Worm (Caenorhabditis elegans): ENCODE data around the gene vab-1.

Gene vab-1

ce11 chrII:4603035-4603434 lies 31.2 kb downstream of the vab-1 start, which contains the start of gene F35D11.4:
Gene F35D11.4, plus strand, starts transcription at chrII:4603427.
- TF ChIP-seq ZK337.2 (GFP tag; IDR thresholded peaks at IDR 0.05): peak; percentile 95
- TF ChIP-seq tag-97 (GFP tag; IDR thresholded peaks at IDR 0.05): 0 out of 2 replicates have a peak, but pooled peaks have one; percentile 55
- TF ChIP-seq ceh-20 (GFP tag; IDR thresholded peaks at IDR 0.05): peak; percentile 56; the same call in 1 of the 2 replicates
- peak; percentile 20; the same call in 1 of the 2 replicates for TF ChIP-seq pha-4 (GFP tag; IDR thresholded peaks at IDR 0.05)
- TF ChIP-seq pha-4 (tag; optimal IDR thresholded peaks at IDR 0.05): no peak
- TF ChIP-seq tra-1 (GFP tag; IDR thresholded peaks at IDR 0.05): 0 out of 2 replicates have a peak, but pooled peaks have one; percentile 35
- TF ChIP-seq nhr-77 (tag; optimal IDR thresholded peaks at IDR 0.05): peak; percentile 53
- TF ChIP-seq saeg-2 (GFP tag; IDR thresholded peaks at IDR 0.05): no peak
- no peak for TF ChIP-seq unc-39 (tag; optimal IDR thresholded peaks at IDR 0.05)
- TF ChIP-seq zfp-2 (tag; optimal IDR thresholded peaks at IDR 0.05): no peak
- peak; percentile 76 for TF ChIP-seq duxl-1 (tag; optimal IDR thresholded peaks at IDR 0.05; ENCODE audit: poor library complexity)
- TF ChIP-seq ceh-44 (GFP tag; IDR thresholded peaks at IDR 0.05): peak; percentile 33; the same call in 1 of the 2 replicates
- TF ChIP-seq unc-130 (GFP tag; optimal IDR thresholded peaks at IDR 0.05): peak; percentile 89
- peak; percentile 77 for TF ChIP-seq dmd-9 (GFP tag; IDR thresholded peaks at IDR 0.05)
- TF ChIP-seq rbr-2 (tag; optimal IDR thresholded peaks at IDR 0.05): peak; percentile 60
- peak; percentile 94 for TF ChIP-seq dpl-1 (GFP tag; optimal IDR thresholded peaks at IDR 0.05)
- TF ChIP-seq aha-1 (tag): peak; percentile 99
- TF ChIP-seq D1046.2 (GFP tag; IDR thresholded peaks at IDR 0.05): no peak
- peak; percentile 15 for TF ChIP-seq nhr-11 (tag; optimal IDR thresholded peaks at IDR 0.05)
- TF ChIP-seq Y48G9A.11 (GFP tag; IDR thresholded peaks at IDR 0.05): peak; percentile 69
- TF ChIP-seq lin-29 (GFP tag; IDR thresholded peaks at IDR 0.05): no peak
- TF ChIP-seq mes-2 (tag; optimal IDR thresholded peaks at IDR 0.05; ENCODE audit: poor library complexity, severe bottlenecking): peak; percentile 99
- peak in 1 of 2 experiments; percentile 89 for TF ChIP-seq hif-1 (tag; optimal IDR thresholded peaks at IDR 0.05)
- no peak for TF ChIP-seq dmd-8 (GFP tag; IDR thresholded peaks at IDR 0.05)
- TF ChIP-seq lsy-2 (tag; optimal IDR thresholded peaks at IDR 0.05): peak in 1 of 2 experiments; percentile 89
- TF ChIP-seq daf-16 (GFP tag; optimal IDR thresholded peaks at IDR 0.05): peak in 1 of 2 experiments; percentile 21
- peak; percentile 65 for TF ChIP-seq daf-16 (tag; optimal IDR thresholded peaks at IDR 0.05)
- TF ChIP-seq hmg-1.1 (GFP tag; IDR thresholded peaks at IDR 0.05): peak; percentile 46; the same call in 1 of the 2 replicates
- TF ChIP-seq nhr-237 (tag; optimal IDR thresholded peaks at IDR 0.05): no peak
- TF ChIP-seq ztf-11 (tag; optimal IDR thresholded peaks at IDR 0.05): no peak
- TF ChIP-seq mep-1 (tag; optimal IDR thresholded peaks at IDR 0.05): peak; percentile 70
- TF ChIP-seq nhr-6 (tag; optimal IDR thresholded peaks at IDR 0.05): peak; percentile 78
- TF ChIP-seq nhr-28 (tag; optimal IDR thresholded peaks at IDR 0.05): peak; percentile 47
- 0 out of 2 replicates have a peak, but pooled peaks have one; percentile 20 for TF ChIP-seq lin-1 (GFP tag; IDR thresholded peaks at IDR 0.05)
- no peak for TF ChIP-seq nhr-42 (GFP tag; IDR thresholded peaks at IDR 0.05)
- no peak for TF ChIP-seq ceh-32 (tag; optimal IDR thresholded peaks at IDR 0.05; ENCODE audit: poor library complexity)
- no peak for TF ChIP-seq aly-2 (tag; optimal IDR thresholded peaks at IDR 0.05)
- no peak for TF ChIP-seq spr-1 (tag; optimal IDR thresholded peaks at IDR 0.05)
- TF ChIP-seq daf-19 (GFP tag; conservative IDR thresholded peaks at IDR 0.05): no peak
- peak; percentile 55 for TF ChIP-seq hlh-30 (tag; optimal IDR thresholded peaks at IDR 0.05; ENCODE audit: insufficient read depth)
- no peak for TF ChIP-seq fkh-10 (GFP tag; optimal IDR thresholded peaks at IDR 0.05)
- TF ChIP-seq madf-9 (GFP tag; conservative IDR thresholded peaks at IDR 0.05): peak; percentile 65
- TF ChIP-seq lin-38 (GFP tag; IDR thresholded peaks at IDR 0.05): peak; percentile 65
- TF ChIP-seq fos-1 (tag; optimal IDR thresholded peaks at IDR 0.05): no peak
- no peak for TF ChIP-seq R02D3.7 (tag; optimal IDR thresholded peaks at IDR 0.05)
- peak; percentile 29; the same call in 1 of the 2 replicates for TF ChIP-seq T26A8.4 (GFP tag; IDR thresholded peaks at IDR 0.05)
- TF ChIP-seq zip-11 (GFP tag; IDR thresholded peaks at IDR 0.05): no peak
- no peak for TF ChIP-seq Y75B8A.6 (GFP tag; IDR thresholded peaks at IDR 0.05)
- no peak for TF ChIP-seq jun-1 (tag; optimal IDR thresholded peaks at IDR 0.05)
- peak; percentile 78 for TF ChIP-seq dve-1 (tag; optimal IDR thresholded peaks at IDR 0.05; ENCODE audit: insufficient read depth)
- peak in 1 of 2 experiments; percentile 7 for TF ChIP-seq mdl-1 (tag; optimal IDR thresholded peaks at IDR 0.05)

All from whole organism, L4 larva.